Worm (Caenorhabditis elegans) whole organism, young adult: ENCODE data around the gene hex-5.

Experiments
- B0336.3 ChIP-seq: fragments of 200-800 bp; sonication (Bioruptor generic); IDR thresholded peaks from 2 replicates; pipeline ENCODE4 v1.3.6; 2022; ENCODE audit warnings: missing genetic modification characterization, missing compliant biosample characterization
- F22D6.2 ChIP-seq: sonication (generic microtip); optimal IDR thresholded peaks from 2 replicates; lab custom pipeline; 2016; ENCODE audit warnings: mild to moderate bottlenecking, missing genetic modification characterization, missing compliant biosample characterization
- Y56A3A.18 ChIP-seq: fragments of 200-800 bp; sonication (Bioruptor generic); IDR thresholded peaks from 2 replicates; pipeline ENCODE4 v1.3.6; 2022; ENCODE audit warnings: missing genetic modification reagents, missing genetic modification characterization, missing compliant biosample characterization
- bed-2 ChIP-seq: fragments of 200-800 bp; sonication (Bioruptor generic); IDR thresholded peaks from 2 replicates; pipeline ENCODE4 v1.3.6; 2022; ENCODE audit warnings: missing genetic modification reagents, missing genetic modification characterization, missing compliant biosample characterization
- hsf-1 ChIP-seq: fragments of 200-800 bp; sonication (Bioruptor generic); IDR thresholded peaks from 2 replicates; pipeline ENCODE4 v1.3.6; 2022; ENCODE audit warnings: missing genetic modification reagents, missing genetic modification characterization, missing compliant biosample characterization
- lsy-27 ChIP-seq: sonication (generic microtip); optimal IDR thresholded peaks from 2 replicates; lab custom pipeline; 2017; ENCODE audit warnings: missing genetic modification characterization, mild to moderate bottlenecking, missing compliant biosample characterization, antibody characterized with exemption, missing genotype, borderline replicate concordance; ENCODE audit not compliant: insufficient read depth
- madf-8 ChIP-seq: fragments of 200-800 bp; sonication (Bioruptor generic); conservative IDR thresholded peaks from 2 replicates; pipeline ENCODE4 v1.3.6; 2022; ENCODE audit warnings: missing genetic modification reagents, missing genetic modification characterization, missing compliant biosample characterization
- mes-4 ChIP-seq: sonication (generic microtip); optimal IDR thresholded peaks from 2 replicates; lab custom pipeline; 2016; ENCODE audit warnings: missing genotype, missing genetic modification characterization, missing compliant biosample characterization
- mxl-1 ChIP-seq: sonication (generic microtip); optimal IDR thresholded peaks from 2 replicates; lab custom pipeline; 2016; ENCODE audit warnings: missing genetic modification characterization, missing compliant biosample characterization
- tbx-9 ChIP-seq: sonication (generic microtip); optimal IDR thresholded peaks from 2 replicates; lab custom pipeline; 2016; ENCODE audit warnings: borderline replicate concordance, missing genetic modification characterization, inconsistent platforms, missing compliant biosample characterization
- ztf-28 ChIP-seq: fragments of 200-800 bp; sonication (Bioruptor generic); IDR thresholded peaks from 2 replicates; pipeline ENCODE4 v1.3.6; 2022; ENCODE audit warnings: missing genetic modification reagents, missing genetic modification characterization, missing compliant biosample characterization

- no peak for TF ChIP-seq mxl-1 (tag; lab: Kevin White, UChicago)
- no peak for TF ChIP-seq lsy-27 (tag; lab: Kevin White, UChicago)
- no peak for TF ChIP-seq F22D6.2
- no peak for TF ChIP-seq tbx-9 (tag; lab: Kevin White, UChicago)
- TF ChIP-seq madf-8 = no peak
- no peak for TF ChIP-seq mes-4 (tag; lab: Kevin White, UChicago)
- no peak for TF ChIP-seq bed-2 (GFP tag; lab: Robert Waterston, UW)
- no peak for TF ChIP-seq ztf-28
- TF ChIP-seq B0336.3 = no peak
- TF ChIP-seq hsf-1 (GFP tag; lab: Robert Waterston, UW) = no peak
- no peak for TF ChIP-seq Y56A3A.18 (GFP tag; lab: Robert Waterston, UW)
These were observed 41.1 kb upstream of the hex-5 start, which contains the start of gene mrp-5 for ce11 chrX:14946217-14946463.
